Fruit fly (Drosophila melanogaster) whole organism, prepupa: ENCODE results near the gene CG2926.

Experiments used
- CG10631 ChIP-seq: fragments of 200-800 bp; sonication (Bioruptor generic); optimal IDR thresholded peaks from 2 replicates; lab custom pipeline; 2016; ENCODE audit warnings: missing biosample characterization, missing genetic modification characterization
- CG10669 ChIP-seq: fragments of 200-800 bp; sonication (Bioruptor generic); optimal IDR thresholded peaks from 3 replicates; lab custom pipeline; 2018; ENCODE audit warnings: missing biosample characterization, mild to moderate bottlenecking, missing genetic modification characterization, moderate library complexity
- CG11294 ChIP-seq: fragments of 200-800 bp; sonication (Bioruptor generic); IDR thresholded peaks from 2 replicates; pipeline ENCODE4 v1.3.6; 2022; ENCODE audit warnings: missing biosample characterization, missing genetic modification characterization
- CG11762 ChIP-seq: fragments of 200-800 bp; sonication (Bioruptor generic); optimal IDR thresholded peaks from 3 replicates; lab custom pipeline; 2016; ENCODE audit warnings: missing biosample characterization, missing genetic modification characterization; ENCODE audit not compliant: insufficient read depth
- CG11902 ChIP-seq: fragments of 200-800 bp; sonication (Bioruptor generic); optimal IDR thresholded peaks from 3 replicates; lab custom pipeline; 2016; ENCODE audit warnings: missing biosample characterization, missing genetic modification characterization
- CG15336 ChIP-seq: fragments of 200-800 bp; sonication (Bioruptor generic); IDR thresholded peaks from 2 replicates; pipeline ENCODE4 v1.3.6; 2022; ENCODE audit warnings: missing biosample characterization, missing genetic modification characterization
- CG1621 ChIP-seq: fragments of 200-800 bp; sonication (Bioruptor generic); optimal IDR thresholded peaks from 3 replicates; lab custom pipeline; 2018; ENCODE audit warnings: missing biosample characterization, mild to moderate bottlenecking, missing genetic modification characterization
- CG16779 ChIP-seq: fragments of 200-800 bp; sonication (Bioruptor generic); optimal IDR thresholded peaks from 3 replicates; lab custom pipeline; 2017; ENCODE audit warnings: missing biosample characterization, mild to moderate bottlenecking, missing genetic modification characterization
- CG3032 ChIP-seq: fragments of 200-800 bp; optimal IDR thresholded peaks from 2 replicates; lab custom pipeline; 2019; ENCODE audit warnings: missing biosample characterization, mild to moderate bottlenecking, missing genetic modification characterization, moderate library complexity
- CG31627 ChIP-seq: fragments of 200-800 bp; sonication (Bioruptor generic); optimal IDR thresholded peaks from 3 replicates; lab custom pipeline; 2016; ENCODE audit warnings: missing biosample characterization, missing genetic modification characterization
- CG32006 ChIP-seq: fragments of 200-800 bp; sonication (Bioruptor generic); optimal IDR thresholded peaks from 3 replicates; lab custom pipeline; 2017; ENCODE audit warnings: missing biosample characterization, mild to moderate bottlenecking, missing genetic modification characterization
- CG34406 ChIP-seq: fragments of 200-800 bp; sonication (Bioruptor generic); optimal IDR thresholded peaks from 3 replicates; lab custom pipeline; 2016; ENCODE audit warnings: missing biosample characterization, missing genetic modification characterization
- CG3919 ChIP-seq: fragments of 200-800 bp; sonication (Bioruptor generic); optimal IDR thresholded peaks from 3 replicates; lab custom pipeline; 2016; ENCODE audit warnings: missing biosample characterization, missing genetic modification characterization
- CG4318 ChIP-seq: fragments of 200-800 bp; sonication (Bioruptor generic); optimal IDR thresholded peaks from 3 replicates; lab custom pipeline; 2017; ENCODE audit warnings: missing biosample characterization, mild to moderate bottlenecking, missing genetic modification characterization
- CG6276 ChIP-seq: fragments of 200-800 bp; sonication (Bioruptor generic); optimal IDR thresholded peaks from 2 replicates; lab custom pipeline; 2017; ENCODE audit warnings: missing biosample characterization, mild to moderate bottlenecking, missing genetic modification characterization
- CG6792 ChIP-seq: fragments of 200-800 bp; sonication (Bioruptor generic); optimal IDR thresholded peaks from 3 replicates; lab custom pipeline; 2016; ENCODE audit warnings: missing biosample characterization, missing genetic modification characterization
- CG6808 ChIP-seq: fragments of 200-800 bp; sonication (Bioruptor generic); optimal IDR thresholded peaks from 3 replicates; lab custom pipeline; 2017; ENCODE audit warnings: missing biosample characterization, missing genetic modification characterization, mild to moderate bottlenecking, moderate library complexity, missing genetic modification reagents
- CG6854 ChIP-seq: fragments of 200-800 bp; sonication (Bioruptor generic); optimal IDR thresholded peaks from 2 replicates; lab custom pipeline; 2017; ENCODE audit warnings: missing biosample characterization, mild to moderate bottlenecking, missing genetic modification characterization
- CG7368 ChIP-seq: fragments of 200-800 bp; sonication (Bioruptor generic); optimal IDR thresholded peaks from 3 replicates; lab custom pipeline; 2016; ENCODE audit warnings: missing biosample characterization, missing genetic modification characterization
- CG8119 ChIP-seq: fragments of 200-800 bp; sonication (Bioruptor generic); IDR thresholded peaks from 3 replicates; pipeline ENCODE4 v1.3.6; 2022; ENCODE audit warnings: missing biosample characterization, missing genetic modification characterization
- CG8319 ChIP-seq: fragments of 200-800 bp; sonication (Bioruptor generic); optimal IDR thresholded peaks from 3 replicates; lab custom pipeline; 2016; ENCODE audit warnings: missing biosample characterization, missing genetic modification characterization
- CG9139 ChIP-seq: fragments of 200-800 bp; sonication (Bioruptor generic); optimal IDR thresholded peaks from 3 replicates; lab custom pipeline; 2017; ENCODE audit warnings: missing biosample characterization, mild to moderate bottlenecking, missing genetic modification characterization
- Eip78C ChIP-seq: fragments of 200-800 bp; sonication (Bioruptor generic); peaks from one replicate; lab custom pipeline; 2016; ENCODE audit warnings: missing biosample characterization, missing genetic modification characterization
- Eip93F ChIP-seq: fragments of 200-800 bp; sonication (Bioruptor generic); optimal IDR thresholded peaks from 2 replicates; lab custom pipeline; 2016; ENCODE audit warnings: missing biosample characterization, mild to moderate bottlenecking, missing genetic modification characterization
- Ets21C ChIP-seq: fragments of 200-800 bp; sonication (Bioruptor generic); optimal IDR thresholded peaks from 3 replicates; lab custom pipeline; 2016; ENCODE audit warnings: missing biosample characterization, missing genetic modification characterization
- Ets96B ChIP-seq: fragments of 200-800 bp; optimal IDR thresholded peaks from 2 replicates; lab custom pipeline; 2019; ENCODE audit warnings: missing biosample characterization, mild to moderate bottlenecking, missing genetic modification characterization, moderate library complexity
- Gug ChIP-seq: fragments of 200-800 bp; sonication (Bioruptor generic); IDR thresholded peaks from 2 replicates; pipeline ENCODE4 v1.3.6; 2022; ENCODE audit warnings: missing biosample characterization, missing genetic modification characterization
- Hr38 ChIP-seq: sonication (Bioruptor generic); optimal IDR thresholded peaks from 2 replicates; lab custom pipeline; 2016; ENCODE audit warnings: missing biosample characterization, missing genetic modification characterization
- Hr4 ChIP-seq: fragments of 200-800 bp; sonication (Bioruptor generic); optimal IDR thresholded peaks from 3 replicates; lab custom pipeline; 2016; ENCODE audit warnings: missing biosample characterization, missing genetic modification characterization
- Lpt ChIP-seq: fragments of 200-800 bp; sonication (Bioruptor generic); optimal IDR thresholded peaks from 3 replicates; lab custom pipeline; 2016; ENCODE audit warnings: missing biosample characterization, missing genetic modification characterization
- Met ChIP-seq: fragments of 200-800 bp; sonication (Bioruptor generic); optimal IDR thresholded peaks from 3 replicates; lab custom pipeline; 2016; ENCODE audit warnings: missing biosample characterization, missing genetic modification characterization
- OdsH ChIP-seq: fragments of 200-800 bp; sonication (Bioruptor generic); optimal IDR thresholded peaks from 3 replicates; lab custom pipeline; 2016; ENCODE audit warnings: missing biosample characterization, missing genetic modification characterization
- Sox102F ChIP-seq: fragments of 200-800 bp; sonication (Bioruptor generic); optimal IDR thresholded peaks from 2 replicates; lab custom pipeline; 2016; ENCODE audit warnings: missing biosample characterization, mild to moderate bottlenecking, missing genetic modification characterization
- Sox15 ChIP-seq: fragments of 200-800 bp; sonication (Bioruptor generic); optimal IDR thresholded peaks from 3 replicates; lab custom pipeline; 2016; ENCODE audit warnings: missing biosample characterization, missing genetic modification characterization
- achi ChIP-seq: fragments of 200-800 bp; sonication (Bioruptor generic); optimal IDR thresholded peaks from 3 replicates; lab custom pipeline; 2016; ENCODE audit warnings: missing biosample characterization, missing genetic modification characterization
- acj6 ChIP-seq: fragments of 200-800 bp; sonication (Bioruptor generic); optimal IDR thresholded peaks from 3 replicates; lab custom pipeline; 2016; ENCODE audit warnings: missing biosample characterization, missing genetic modification characterization
- cyc ChIP-seq: fragments of 200-800 bp; sonication (Bioruptor generic); optimal IDR thresholded peaks from 3 replicates; lab custom pipeline; 2016; ENCODE audit warnings: missing biosample characterization, missing genetic modification characterization
- dac ChIP-seq: fragments of 200-800 bp; sonication (Bioruptor generic); optimal IDR thresholded peaks from 2 replicates; lab custom pipeline; 2017; ENCODE audit warnings: missing biosample characterization, mild to moderate bottlenecking, missing genetic modification characterization
- dsx ChIP-seq: fragments of 200-800 bp; optimal IDR thresholded peaks from 3 replicates; lab custom pipeline; 2019; ENCODE audit warnings: missing biosample characterization, mild to moderate bottlenecking, missing genetic modification characterization, moderate library complexity; ENCODE audit not compliant: poor library complexity, severe bottlenecking
- eg ChIP-seq: fragments of 200-800 bp; sonication (Bioruptor generic); IDR thresholded peaks from 3 replicates; pipeline ENCODE4 v1.3.6; 2022; ENCODE audit warnings: missing biosample characterization, missing genetic modification characterization
- esn ChIP-seq: fragments of 200-800 bp; sonication (Bioruptor generic); optimal IDR thresholded peaks from 2 replicates; lab custom pipeline; 2016; ENCODE audit warnings: missing biosample characterization, mild to moderate bottlenecking, missing genetic modification characterization, moderate library complexity
- fd59A ChIP-seq: fragments of 200-800 bp; sonication (Bioruptor generic); optimal IDR thresholded peaks from 2 replicates; lab custom pipeline; 2017; ENCODE audit warnings: missing biosample characterization, mild to moderate bottlenecking, missing genetic modification characterization, missing genetic modification reagents
- fd85E ChIP-seq: fragments of 200-800 bp; sonication (Bioruptor generic); optimal IDR thresholded peaks from 3 replicates; lab custom pipeline; 2016; ENCODE audit warnings: missing biosample characterization, missing genetic modification characterization
- fkh ChIP-seq: fragments of 200-800 bp; sonication (Bioruptor generic); optimal IDR thresholded peaks from 3 replicates; lab custom pipeline; 2017; ENCODE audit warnings: missing biosample characterization, mild to moderate bottlenecking, missing genetic modification characterization, moderate library complexity
- lz ChIP-seq: fragments of 200-800 bp; sonication (Bioruptor generic); optimal IDR thresholded peaks from 3 replicates; lab custom pipeline; 2016; ENCODE audit warnings: missing biosample characterization, missing genetic modification characterization
- net ChIP-seq: fragments of 200-800 bp; sonication (Bioruptor generic); optimal IDR thresholded peaks from 3 replicates; lab custom pipeline; 2016; ENCODE audit warnings: missing biosample characterization, missing genetic modification characterization
- pdm3 ChIP-seq: fragments of 200-800 bp; sonication (Bioruptor generic); optimal IDR thresholded peaks from 3 replicates; lab custom pipeline; 2016; ENCODE audit warnings: missing biosample characterization, missing genetic modification characterization
- salr ChIP-seq, 2 experiments: fragments of 200-800 bp; sonication (Bioruptor generic); optimal IDR thresholded peaks; 3 replicates each; lab custom pipeline; 2016 to 2018; ENCODE audit warnings: missing biosample characterization in 2 of 2, missing genetic modification characterization in 2 of 2, mild to moderate bottlenecking in 1 of 2
- svp ChIP-seq: fragments of 200-800 bp; sonication (Bioruptor generic); peaks from one replicate; lab custom pipeline; 2016; ENCODE audit warnings: missing biosample characterization, missing genetic modification characterization
- topi ChIP-seq: fragments of 200-800 bp; sonication (Bioruptor generic); optimal IDR thresholded peaks from 3 replicates; lab custom pipeline; 2016; ENCODE audit warnings: missing biosample characterization, missing genetic modification characterization
- vri ChIP-seq: fragments of 200-800 bp; sonication (Bioruptor generic); optimal IDR thresholded peaks from 3 replicates; lab custom pipeline; 2016; ENCODE audit warnings: missing biosample characterization, mild to moderate bottlenecking, missing genetic modification characterization

The CG2926 gene

dm6 chr3R:5624115-5624878, 36.1 kb upstream of the CG2926 start, which contains the start of the genes Dph4, Spec2 and RpL13A:
Gene Dph4, minus strand, starts transcription at chr3R:5624125.
Gene Spec2, minus strand, starts transcription at chr3R:5624125.
Gene RpL13A, plus strand, starts transcription at chr3R:5624474.
- peak; percentile 91 for TF ChIP-seq lz (GFP tag; lab: Kevin White, UChicago)
- no peak for TF ChIP-seq dac
- peak; percentile 89 for TF ChIP-seq Met (GFP tag; lab: Kevin White, UChicago)
- TF ChIP-seq CG3919: peak; percentile 94
- peak; percentile 83 for TF ChIP-seq CG6808 (GFP tag; lab: Kevin White, UChicago)
- TF ChIP-seq CG11902 (GFP tag; lab: Kevin White, UChicago): peak; percentile 48
- peak; percentile 89 for TF ChIP-seq Sox102F (GFP tag; lab: Kevin White, UChicago)
- peak; percentile 80 for TF ChIP-seq CG31627 (GFP tag; lab: Kevin White, UChicago)
- TF ChIP-seq Eip78C (GFP tag; lab: Kevin White, UChicago): peak; percentile 96
- TF ChIP-seq fd85E (GFP tag; lab: Kevin White, UChicago): no peak
- TF ChIP-seq dsx: peak; percentile 38
- TF ChIP-seq Lpt (GFP tag; lab: Kevin White, UChicago): no peak
- TF ChIP-seq Ets21C (GFP tag; lab: Kevin White, UChicago): no peak
- TF ChIP-seq pdm3 (GFP tag; lab: Kevin White, UChicago): no peak
- peak in 1 of 2 experiments; percentile 91 for TF ChIP-seq salr (GFP tag; optimal IDR thresholded peaks at IDR 0.05; lab: Kevin White, UChicago)
- peak; percentile 73 for TF ChIP-seq CG8319 (GFP tag; lab: Kevin White, UChicago)
- TF ChIP-seq Hr38 (GFP tag; lab: Kevin White, UChicago): no peak
- no peak for TF ChIP-seq OdsH (GFP tag; lab: Kevin White, UChicago)
- peak; percentile 49 for TF ChIP-seq Ets96B (tag; lab: Kevin White, UChicago)
- peak; percentile 83 for TF ChIP-seq CG34406 (GFP tag; lab: Kevin White, UChicago)
- TF ChIP-seq Sox15 (GFP tag; lab: Kevin White, UChicago): peak; percentile 23
- peak; percentile 86 for TF ChIP-seq CG7368
- no peak for TF ChIP-seq CG8119 (GFP tag; lab: Robert Waterston, UW)
- TF ChIP-seq CG1621 (tag; lab: Kevin White, UChicago): peak; percentile 83
- TF ChIP-seq eg (GFP tag; lab: Robert Waterston, UW): no peak
- no peak for TF ChIP-seq Hr4 (GFP tag; lab: Kevin White, UChicago)
- peak; percentile 79 for TF ChIP-seq topi
- no peak for TF ChIP-seq CG10669
- peak; percentile 8 for TF ChIP-seq Eip93F (GFP tag; lab: Kevin White, UChicago)
- TF ChIP-seq fkh: peak; percentile 82
- no peak for TF ChIP-seq CG32006 (GFP tag; lab: Kevin White, UChicago)
- peak; percentile 83 for TF ChIP-seq cyc
- TF ChIP-seq net (GFP tag; lab: Kevin White, UChicago): peak; percentile 93
- TF ChIP-seq vri (GFP tag; lab: Kevin White, UChicago): no peak
- no peak for TF ChIP-seq CG6276 (GFP tag; lab: Kevin White, UChicago)
- peak; percentile 95 for TF ChIP-seq CG6854 (GFP tag; lab: Kevin White, UChicago)
- peak; percentile 67 for TF ChIP-seq CG16779
- no peak for TF ChIP-seq CG11294 (GFP tag; lab: Robert Waterston, UW)
- TF ChIP-seq CG10631: no peak
- TF ChIP-seq esn (GFP tag; lab: Kevin White, UChicago): peak; percentile 92
- TF ChIP-seq CG6792: peak; percentile 72
- TF ChIP-seq fd59A (GFP tag; lab: Kevin White, UChicago): peak; percentile 64
- TF ChIP-seq svp (GFP tag; lab: Kevin White, UChicago): peak; percentile 86
- peak; percentile 83 for TF ChIP-seq acj6
- TF ChIP-seq CG3032 (tag; lab: Kevin White, UChicago): peak; percentile 75
- peak; percentile 100 for TF ChIP-seq achi
- no peak for TF ChIP-seq CG15336 (GFP tag; lab: Robert Waterston, UW)
- TF ChIP-seq CG11762 (GFP tag; lab: Kevin White, UChicago): peak; percentile 67
- no peak for TF ChIP-seq CG4318 (GFP tag; lab: Kevin White, UChicago)
- TF ChIP-seq Gug: no peak
- no peak for TF ChIP-seq CG9139 (GFP tag; lab: Kevin White, UChicago)
